Fruit fly (Drosophila melanogaster): ENCODE results near the gene Ogg1.
A peak's percentile ranks its signal among the peaks of the same experiment; 100 is the strongest.

Ogg1 gene

dm6 chrX:8656550-8657431 lies 33.3 kb upstream of the Ogg1 start (continued):
- TF ChIP-seq CG1529 (GFP tag; optimal IDR thresholded peaks at IDR 0.05) (peak; percentile 68), vnd (GFP tag; IDR thresholded peaks at IDR 0.05; ENCODE audit: partially characterized antibody) (no peak), tap (tag; optimal IDR thresholded peaks at IDR 0.05) (peak; percentile 42), ci (GFP tag; IDR thresholded peaks at IDR 0.05) (peak; percentile 82), abd-A (tag; optimal IDR thresholded peaks at IDR 0.05) (no peak), CG17912 (GFP tag; optimal IDR thresholded peaks at IDR 0.05) (no peak), Mrtf (GFP tag; IDR thresholded peaks at IDR 0.05) (peak; percentile 50; the same call in 1 of the 3 replicates), pita (GFP tag; optimal IDR thresholded peaks at IDR 0.05) (no peak), eve (GFP tag; optimal IDR thresholded peaks at IDR 0.05) (peak in 1 of 2 experiments; percentile 79), CG3726 (GFP tag; IDR thresholded peaks at IDR 0.05) (no peak), CG15514 (GFP tag; optimal IDR thresholded peaks at IDR 0.05) (no peak), pum (GFP tag; optimal IDR thresholded peaks at IDR 0.05) (peak; percentile 82), danr (GFP tag; IDR thresholded peaks at IDR 0.05) (no peak), Dad (GFP tag; optimal IDR thresholded peaks at IDR 0.05) (peak; percentile 55), CG1647 (GFP tag; optimal IDR thresholded peaks at IDR 0.05) (peak; percentile 7), Rx (GFP tag; IDR thresholded peaks at IDR 0.05) (peak; percentile 63), CG6175 (GFP tag; IDR thresholded peaks at IDR 0.05) (no peak), CG2712 (tag; optimal IDR thresholded peaks at IDR 0.05) (peak; percentile 89), MBD-R2 (GFP tag; IDR thresholded peaks at IDR 0.05) (no peak), tio (GFP tag; optimal IDR thresholded peaks at IDR 0.05) (peak; percentile 54), Myb (GFP tag; optimal IDR thresholded peaks at IDR 0.05) (peak; percentile 40), tin (GFP tag; optimal IDR thresholded peaks at IDR 0.05) (peak; percentile 79), CG17829 (tag; optimal IDR thresholded peaks at IDR 0.05) (peak; percentile 86), CG11085 (GFP tag; IDR thresholded peaks at IDR 0.05) (no peak), CG3163 (GFP tag; optimal IDR thresholded peaks at IDR 0.05) (peak; percentile 13), ara (GFP tag; IDR thresholded peaks at IDR 0.05) (peak; percentile 91), MTF-1 (GFP tag; optimal IDR thresholded peaks at IDR 0.05; ENCODE audit: borderline replicate concordance) (no peak), lab (GFP tag; optimal IDR thresholded peaks at IDR 0.05) (peak; percentile 38), CG9797 (GFP tag; optimal IDR thresholded peaks at IDR 0.05) (no peak), sens-2 (GFP tag; IDR thresholded peaks at IDR 0.05) (peak; percentile 61), lmd (GFP tag; IDR thresholded peaks at IDR 0.05) (peak; percentile 63), Hr39 (optimal IDR thresholded peaks at IDR 0.05) (no peak), caup (GFP tag; optimal IDR thresholded peaks at IDR 0.05; ENCODE audit: severe bottlenecking) (peak; percentile 18), CG31441 (GFP tag; IDR thresholded peaks at IDR 0.05) (peak; percentile 77), Oli (tag; optimal IDR thresholded peaks at IDR 0.05) (peak; percentile 81), CG14710 (tag; optimal IDR thresholded peaks at IDR 0.05) (peak; percentile 88), CG11456 (GFP tag; IDR thresholded peaks at IDR 0.05) (0 out of 3 replicates have a peak, but pooled peaks have one; percentile 12), CG11247 (GFP tag; IDR thresholded peaks at IDR 0.05) (peak; percentile 47; the same call in 1 of the 2 replicates), CG2199 (GFP tag; IDR thresholded peaks at IDR 0.05) (no peak), toy (GFP tag; IDR thresholded peaks at IDR 0.05) (no peak), Hmx (GFP tag; optimal IDR thresholded peaks at IDR 0.05) (no peak), kni (GFP tag; optimal IDR thresholded peaks at IDR 0.05) (no peak), otp (GFP tag; IDR thresholded peaks at IDR 0.05) (peak; percentile 78), CG10543 (GFP tag; optimal IDR thresholded peaks at IDR 0.05) (no peak), dmrt99B (tag; optimal IDR thresholded peaks at IDR 0.05) (peak; percentile 69), CG8388 (GFP tag; optimal IDR thresholded peaks at IDR 0.05) (peak; percentile 80), E2f1 (GFP tag; IDR thresholded peaks at IDR 0.05) (peak; percentile 45; the same call in 1 of the 2 replicates), CG8924 (tag; optimal IDR thresholded peaks at IDR 0.05) (peak; percentile 73), hth (optimal IDR thresholded peaks at IDR 0.05) (no peak), CG15696 (tag; optimal IDR thresholded peaks at IDR 0.05) (peak; percentile 91)
